Worm (Caenorhabditis elegans) whole organism, L2 larva: ENCODE measurements around the gene noah-2.

Experiments
- C34F6.9 ChIP-seq: fragments of 150-350 bp; optimal IDR thresholded peaks from 2 replicates; lab custom pipeline; 2014; ENCODE audit warnings: missing biosample characterization, missing genetic modification characterization
- F13H6.1 ChIP-seq: sonication (generic microtip); optimal IDR thresholded peaks from 2 replicates; lab custom pipeline; 2016; ENCODE audit warnings: missing genetic modification characterization, missing compliant biosample characterization
- R02D3.7 ChIP-seq: fragments of 150-350 bp; optimal IDR thresholded peaks from 2 replicates; lab custom pipeline; 2014; ENCODE audit warnings: missing biosample characterization, missing genetic modification characterization
- Y55F3AM.14 ChIP-seq: fragments of 200-800 bp; sonication (Bioruptor generic); optimal IDR thresholded peaks from 2 replicates; lab custom pipeline; 2018; ENCODE audit warnings: mild to moderate bottlenecking, missing genetic modification characterization, missing compliant biosample characterization
- alr-1 ChIP-seq: fragments of 150-350 bp; optimal IDR thresholded peaks from 2 replicates; lab custom pipeline; 2014; ENCODE audit warnings: missing biosample characterization, missing genetic modification characterization
- aly-2 ChIP-seq: fragments of 150-350 bp; optimal IDR thresholded peaks from 2 replicates; lab custom pipeline; 2014; ENCODE audit warnings: missing biosample characterization, missing genetic modification characterization
- blmp-1 ChIP-seq: sonication (generic microtip); optimal IDR thresholded peaks from 2 replicates; lab custom pipeline; 2017; ENCODE audit warnings: missing genetic modification characterization, mild to moderate bottlenecking, missing compliant biosample characterization, antibody characterized with exemption, moderate library complexity; ENCODE audit not compliant: insufficient read depth
- crh-2 ChIP-seq: sonication (generic microtip); optimal IDR thresholded peaks from 2 replicates; lab custom pipeline; 2017; ENCODE audit warnings: missing biosample characterization, missing genetic modification characterization
- dmd-4 ChIP-seq: sonication (generic microtip); optimal IDR thresholded peaks from 2 replicates; lab custom pipeline; 2017; ENCODE audit warnings: missing biosample characterization, missing genetic modification characterization
- gmeb-1 ChIP-seq: fragments of 150-350 bp; optimal IDR thresholded peaks from 2 replicates; lab custom pipeline; 2014; ENCODE audit warnings: missing biosample characterization, missing genetic modification characterization
- lin-13 ChIP-seq: fragments of 150-350 bp; optimal IDR thresholded peaks from 2 replicates; lab custom pipeline; 2014; ENCODE audit warnings: missing biosample characterization, missing genetic modification reagents, missing genetic modification characterization
- lin-39 ChIP-seq: fragments of 150-350 bp; optimal IDR thresholded peaks from 2 replicates; lab custom pipeline; 2014; ENCODE audit warnings: missing biosample characterization, missing genetic modification reagents, missing genetic modification characterization
- lsy-2 ChIP-seq, 2 experiments: fragments of 150-350 bp in 1 of 2; sonication (generic microtip) in 1 of 2; optimal IDR thresholded peaks; 2 replicates each; lab custom pipeline; 2014 to 2017; ENCODE audit warnings: missing biosample characterization in 2 of 2, missing genetic modification characterization in 2 of 2
- mab-5 ChIP-seq: fragments of 150-350 bp; optimal IDR thresholded peaks from 2 replicates; lab custom pipeline; 2014; ENCODE audit warnings: missing biosample characterization, missing genetic modification characterization
- mbf-1 ChIP-seq: sonication (generic microtip); optimal IDR thresholded peaks from 2 replicates; lab custom pipeline; 2017; ENCODE audit warnings: missing biosample characterization, missing genetic modification characterization
- nhr-10 ChIP-seq: sonication (generic microtip); optimal IDR thresholded peaks from 2 replicates; lab custom pipeline; 2017; ENCODE audit warnings: missing biosample characterization, missing genetic modification characterization
- nhr-12 ChIP-seq: fragments of 150-350 bp; optimal IDR thresholded peaks from 2 replicates; lab custom pipeline; 2014; ENCODE audit warnings: missing biosample characterization, missing genetic modification characterization
- nhr-129 ChIP-seq: fragments of 150-350 bp; optimal IDR thresholded peaks from 2 replicates; lab custom pipeline; 2014; ENCODE audit warnings: missing biosample characterization, missing genetic modification characterization
- nhr-21 ChIP-seq: fragments of 150-350 bp; optimal IDR thresholded peaks from 2 replicates; lab custom pipeline; 2014; ENCODE audit warnings: missing biosample characterization, missing genetic modification characterization
- nhr-23 ChIP-seq: fragments of 150-350 bp; optimal IDR thresholded peaks from 2 replicates; lab custom pipeline; 2014; ENCODE audit warnings: missing biosample characterization, missing genetic modification reagents, missing genetic modification characterization
- nhr-25 ChIP-seq: fragments of 150-350 bp; sonication (generic microtip); optimal IDR thresholded peaks from 3 replicates; lab custom pipeline; 2014; ENCODE audit warnings: missing biosample characterization, missing genetic modification characterization
- nhr-6 ChIP-seq: fragments of 150-350 bp; optimal IDR thresholded peaks from 2 replicates; lab custom pipeline; 2014; ENCODE audit warnings: missing biosample characterization, missing genetic modification characterization
- nhr-77 ChIP-seq: fragments of 150-350 bp; optimal IDR thresholded peaks from 2 replicates; lab custom pipeline; 2014; ENCODE audit warnings: missing biosample characterization, missing genetic modification characterization
- peb-1 ChIP-seq: fragments of 150-350 bp; optimal IDR thresholded peaks from 2 replicates; lab custom pipeline; 2014; ENCODE audit warnings: missing biosample characterization, missing genetic modification characterization
- sma-3 ChIP-seq: sonication (generic microtip); optimal IDR thresholded peaks from 2 replicates; lab custom pipeline; 2016; ENCODE audit warnings: missing genetic modification reagents, missing genetic modification characterization, missing compliant biosample characterization
- sma-9 ChIP-seq, 2 experiments: fragments of 150-350 bp in 1 of 2; sonication (generic microtip) in 1 of 2; optimal IDR thresholded peaks; 2 replicates each; lab custom pipeline; 2014 to 2016; ENCODE audit warnings: missing genetic modification characterization in 2 of 2, mild to moderate bottlenecking in 1 of 2, missing biosample characterization in 1 of 2, missing compliant biosample characterization in 1 of 2, missing genetic modification reagents in 1 of 2, moderate library complexity in 1 of 2
- snpc-4 ChIP-seq: fragments of 150-350 bp; optimal IDR thresholded peaks from 2 replicates; lab custom pipeline; 2014; ENCODE audit warnings: missing biosample characterization, missing genetic modification characterization
- unc-39 ChIP-seq: fragments of 150-350 bp; optimal IDR thresholded peaks from 2 replicates; lab custom pipeline; 2014; ENCODE audit warnings: missing biosample characterization, missing genetic modification characterization
- unc-62 ChIP-seq: fragments of 150-350 bp; optimal IDR thresholded peaks from 2 replicates; lab custom pipeline; 2014; ENCODE audit warnings: missing biosample characterization, missing genetic modification reagents, missing genetic modification characterization
- zag-1 ChIP-seq: fragments of 150-350 bp; optimal IDR thresholded peaks from 2 replicates; lab custom pipeline; 2014; ENCODE audit warnings: missing biosample characterization, missing genetic modification characterization
- ztf-11 ChIP-seq: sonication (generic microtip); optimal IDR thresholded peaks from 2 replicates; lab custom pipeline; 2017; ENCODE audit warnings: missing biosample characterization, missing genetic modification characterization
- ztf-4 ChIP-seq: fragments of 150-350 bp; optimal IDR thresholded peaks from 2 replicates; lab custom pipeline; 2014; ENCODE audit warnings: missing biosample characterization, missing genetic modification characterization

The noah-2 gene

DNA sequence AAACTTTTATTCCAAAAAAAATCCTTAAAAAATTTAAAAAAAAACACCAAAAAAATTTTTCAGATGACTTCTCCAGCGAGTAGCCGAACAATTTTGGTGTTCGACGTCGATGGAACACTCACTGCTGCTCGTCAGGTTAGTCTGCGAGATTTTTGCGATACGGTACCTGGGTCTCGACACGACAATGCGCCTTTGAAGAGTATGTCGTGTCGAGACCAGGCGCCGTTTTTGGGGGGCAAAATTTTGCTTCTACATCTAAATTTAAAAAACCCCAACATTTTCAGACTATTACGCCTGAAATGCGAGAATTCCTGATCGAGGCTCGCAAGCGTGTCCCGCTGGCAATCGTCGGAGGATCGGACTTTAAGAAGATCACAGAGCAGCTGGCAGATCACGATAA is 7.5 kb upstream of the noah-2 start, which contains the start of gene F52B11.2:
TSS of gene F52B11.2 (plus strand) at position 64 of the 400 bp plus-strand sequence.
- TF ChIP-seq mab-5 (tag; lab: Kevin White, UChicago): no peak
- TF ChIP-seq dmd-4 (tag; lab: Kevin White, UChicago): no peak
- no peak for TF ChIP-seq ztf-11
- no peak for TF ChIP-seq ztf-4
- no peak for TF ChIP-seq nhr-77 (tag; lab: Kevin White, UChicago)
- no peak for TF ChIP-seq sma-9 (GFP tag; optimal IDR thresholded peaks at IDR 0.05; lab: Kevin White, UChicago)
- no peak for TF ChIP-seq sma-9 (tag; optimal IDR thresholded peaks at IDR 0.05; lab: Kevin White, UChicago)
- no peak for TF ChIP-seq snpc-4 (tag; lab: Kevin White, UChicago)
- TF ChIP-seq F13H6.1: no peak
- TF ChIP-seq sma-3 (GFP tag; lab: Kevin White, UChicago): no peak
- no peak for TF ChIP-seq zag-1 (tag; lab: Kevin White, UChicago)
- TF ChIP-seq nhr-129 (tag; lab: Kevin White, UChicago): no peak
- no peak for TF ChIP-seq lin-13 (GFP tag; lab: Kevin White, UChicago)
- no peak for TF ChIP-seq lsy-2 (tag; optimal IDR thresholded peaks at IDR 0.05; lab: Kevin White, UChicago)
- no peak for TF ChIP-seq lin-39 (tag; lab: Kevin White, UChicago)
- no peak for TF ChIP-seq C34F6.9
- no peak for TF ChIP-seq nhr-6
- TF ChIP-seq crh-2: no peak
- TF ChIP-seq unc-62 (GFP tag; lab: Kevin White, UChicago): no peak
- TF ChIP-seq unc-39 (tag; lab: Kevin White, UChicago): no peak

DNA sequence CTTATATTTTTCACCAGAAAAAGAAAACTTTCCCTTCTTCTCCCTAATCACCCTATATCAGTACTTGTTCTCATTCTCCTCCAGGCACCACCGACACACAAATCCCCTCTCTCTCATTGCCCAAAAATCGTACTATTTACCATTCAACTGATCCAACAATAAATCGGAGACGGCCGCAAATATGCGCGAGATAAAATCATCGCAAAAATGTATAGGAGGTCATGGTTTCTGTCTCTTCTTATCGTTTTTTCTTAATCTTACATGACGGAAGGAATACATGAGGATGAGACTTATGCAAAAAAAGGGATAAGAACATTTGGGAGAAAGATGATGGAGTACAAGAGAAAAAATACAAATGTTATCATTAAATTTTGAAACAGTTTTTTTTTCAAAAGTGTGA is 4.7 kb upstream of the noah-2 start:
- TF ChIP-seq nhr-129 (tag; lab: Kevin White, UChicago): peak; percentile 11
- no peak for TF ChIP-seq sma-3 (GFP tag; lab: Kevin White, UChicago)
- TF ChIP-seq C34F6.9: no peak
- TF ChIP-seq nhr-6: no peak
- TF ChIP-seq nhr-21 (tag; lab: Kevin White, UChicago): peak; percentile 6

DNA sequence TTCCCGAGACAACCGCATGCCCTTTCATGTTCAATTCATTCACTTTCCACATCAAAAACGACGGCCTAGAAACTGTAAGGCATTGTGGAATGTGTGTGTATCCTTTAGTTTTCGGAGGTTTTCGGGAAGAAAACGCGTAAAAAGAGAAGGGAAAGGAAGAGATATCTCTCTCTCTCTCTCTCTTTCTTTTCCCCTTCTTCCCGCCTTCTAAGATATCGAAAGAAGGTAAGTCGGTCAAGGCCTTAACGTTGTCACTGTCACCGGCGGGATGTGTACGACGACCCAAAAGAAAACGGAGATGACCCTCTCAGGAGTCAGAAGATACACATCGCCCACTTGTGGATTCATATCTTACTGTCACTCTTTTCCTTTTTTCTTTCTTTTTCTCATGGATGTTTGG is 1.3 kb upstream of the noah-2 start:
- TF ChIP-seq nhr-10 (tag; lab: Kevin White, UChicago) (no peak), nhr-23 (no peak), nhr-21 (tag; lab: Kevin White, UChicago) (peak; percentile 64), nhr-25 (tag; lab: Kevin White, UChicago) (peak; percentile 27), sma-9 (GFP tag; optimal IDR thresholded peaks at IDR 0.05; lab: Kevin White, UChicago) (peak; percentile 2), sma-9 (tag; optimal IDR thresholded peaks at IDR 0.05; lab: Kevin White, UChicago) (no peak), ztf-4 (no peak), nhr-129 (tag; lab: Kevin White, UChicago) (peak; percentile 31), blmp-1 (tag; lab: Kevin White, UChicago) (peak; percentile 93)

DNA sequence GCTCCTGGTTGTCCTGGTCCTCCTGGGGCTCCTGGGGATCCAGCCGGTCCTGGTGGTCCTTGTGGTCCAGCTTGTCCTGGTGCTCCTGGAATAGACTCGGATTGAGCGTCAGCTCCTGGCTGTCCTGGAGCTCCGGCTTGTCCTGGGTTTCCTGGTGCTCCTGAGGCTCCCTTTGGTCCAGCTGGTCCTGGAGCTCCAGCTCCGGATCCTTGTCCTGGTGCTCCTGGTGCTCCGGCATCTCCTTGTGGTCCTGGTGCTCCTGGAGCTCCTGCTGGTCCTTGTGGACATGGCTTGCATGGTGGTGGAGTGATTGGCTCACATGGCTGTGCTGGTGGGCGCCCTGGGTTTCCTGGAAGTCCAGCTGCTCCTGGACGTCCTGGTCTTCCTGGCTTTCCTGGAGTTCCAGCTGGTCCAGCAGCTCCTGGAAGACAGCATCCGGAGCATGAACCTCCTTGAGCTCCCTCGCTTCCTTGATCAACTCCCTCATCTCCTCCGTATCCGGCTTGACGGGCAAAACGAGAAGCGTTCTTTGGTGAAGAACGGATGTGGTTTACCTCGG is 7.6 kb downstream of the noah-2 start:
- no peak for TF ChIP-seq zag-1 (tag; lab: Kevin White, UChicago)
- TF ChIP-seq nhr-25 (tag; lab: Kevin White, UChicago): no peak
- TF ChIP-seq nhr-12: no peak
- no peak for TF ChIP-seq nhr-6
- TF ChIP-seq sma-9 (GFP tag; optimal IDR thresholded peaks at IDR 0.05; lab: Kevin White, UChicago): no peak
- TF ChIP-seq sma-9 (tag; optimal IDR thresholded peaks at IDR 0.05; lab: Kevin White, UChicago): no peak
- no peak for TF ChIP-seq peb-1 (tag; lab: Kevin White, UChicago)
- no peak for TF ChIP-seq aly-2 (tag; lab: Kevin White, UChicago)

DNA sequence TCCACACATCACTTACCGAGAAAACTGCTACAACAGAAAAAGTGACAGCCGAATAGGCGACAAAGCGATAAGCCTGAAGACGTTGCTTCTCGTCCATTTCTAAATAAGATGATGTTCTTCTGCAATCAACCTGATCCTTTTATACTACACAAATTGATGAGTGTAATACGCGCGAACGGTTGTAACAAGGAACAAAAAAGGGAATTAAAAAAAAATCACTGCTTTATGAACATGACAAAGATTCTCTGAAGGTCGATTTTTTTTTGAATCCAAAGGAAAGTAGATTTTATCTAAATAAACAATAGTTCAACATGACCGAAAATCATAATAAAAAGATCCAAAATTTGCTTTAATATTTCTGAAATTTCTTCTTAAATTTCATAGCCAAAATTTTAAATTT is 8.2 kb downstream of the noah-2 start, which contains the start of gene col-133:
TSS of gene col-133 (minus strand) at position 101 of the 400 bp plus-strand sequence.
- no peak for TF ChIP-seq R02D3.7
- TF ChIP-seq alr-1 (tag; lab: Kevin White, UChicago): no peak
- TF ChIP-seq nhr-6: no peak
- no peak for TF ChIP-seq lin-39 (tag; lab: Kevin White, UChicago)
- no peak for TF ChIP-seq mbf-1 (tag; lab: Kevin White, UChicago)
- TF ChIP-seq Y55F3AM.14: no peak
- no peak for TF ChIP-seq aly-2 (tag; lab: Kevin White, UChicago)
- TF ChIP-seq gmeb-1 (tag; lab: Kevin White, UChicago): no peak
- no peak for TF ChIP-seq lin-13 (GFP tag; lab: Kevin White, UChicago)
- TF ChIP-seq nhr-12: no peak
- no peak for TF ChIP-seq nhr-77 (tag; lab: Kevin White, UChicago)
- TF ChIP-seq peb-1 (tag; lab: Kevin White, UChicago): no peak
